Worm (Caenorhabditis elegans) whole organism, early embryonic: ENCODE data around the gene pup-2.

ENCODE experiments used
- B0310.2 ChIP-seq: sonication (generic microtip); optimal IDR thresholded peaks from 2 replicates; lab custom pipeline; 2016; ENCODE audit warnings: mild to moderate bottlenecking, missing genetic modification characterization, missing compliant biosample characterization
- F13C5.2 ChIP-seq: sonication (generic microtip); optimal IDR thresholded peaks from 2 replicates; lab custom pipeline; 2017; ENCODE audit warnings: mild to moderate bottlenecking, missing genetic modification characterization, inconsistent platforms, missing compliant biosample characterization
- aly-1 ChIP-seq: sonication (generic microtip); optimal IDR thresholded peaks from 2 replicates; lab custom pipeline; 2016; ENCODE audit warnings: missing genetic modification characterization, missing compliant biosample characterization
- ama-1 ChIP-seq: fragments of 150-350 bp; optimal IDR thresholded peaks from 2 replicates; lab custom pipeline; 2014
- ceh-13 ChIP-seq: fragments of 200-800 bp; sonication (Bioruptor generic); optimal IDR thresholded peaks from 2 replicates; lab custom pipeline; 2018; ENCODE audit warnings: mild to moderate bottlenecking, missing genetic modification characterization, missing compliant biosample characterization
- ceh-36 ChIP-seq: sonication (generic microtip); optimal IDR thresholded peaks from 2 replicates; lab custom pipeline; 2016; ENCODE audit warnings: missing genetic modification characterization, inconsistent platforms, missing compliant biosample characterization
- ets-7 ChIP-seq: sonication (generic microtip); optimal IDR thresholded peaks from 2 replicates; lab custom pipeline; 2016; ENCODE audit warnings: missing genotype, missing genetic modification characterization, missing compliant biosample characterization
- flt-1 ChIP-seq: fragments of 200-800 bp; sonication (Bioruptor generic); IDR thresholded peaks from 2 replicates; pipeline ENCODE4 v1.3.6; 2022; ENCODE audit warnings: missing genetic modification characterization, missing compliant biosample characterization
- hmbx-1 ChIP-seq: sonication (generic microtip); optimal IDR thresholded peaks from 2 replicates; lab custom pipeline; 2016; ENCODE audit warnings: mild to moderate bottlenecking, missing genetic modification characterization, missing compliant biosample characterization
- hmg-4 ChIP-seq: fragments of 200-800 bp; sonication (Bioruptor generic); optimal IDR thresholded peaks from 2 replicates; lab custom pipeline; 2018; ENCODE audit warnings: mild to moderate bottlenecking, missing genetic modification characterization, missing compliant biosample characterization
- hnd-1 ChIP-seq: sonication (generic microtip); optimal IDR thresholded peaks from 2 replicates; lab custom pipeline; 2016; ENCODE audit warnings: missing genetic modification characterization, missing compliant biosample characterization
- pes-1 ChIP-seq: fragments of 200-800 bp; sonication (Bioruptor generic); IDR thresholded peaks from 2 replicates; pipeline ENCODE4 v1.3.6; 2022; ENCODE audit warnings: missing genetic modification reagents, missing genetic modification characterization, missing compliant biosample characterization
- scrt-1 ChIP-seq: fragments of 200-800 bp; sonication (Bioruptor generic); IDR thresholded peaks from 2 replicates; pipeline ENCODE4 v1.3.6; 2022; ENCODE audit warnings: missing genetic modification characterization, missing compliant biosample characterization
- sea-1 ChIP-seq: fragments of 200-800 bp; sonication (Bioruptor generic); conservative IDR thresholded peaks from 2 replicates; pipeline ENCODE4 v1.3.6; 2022; ENCODE audit warnings: missing genetic modification characterization, missing compliant biosample characterization
- tbx-11 ChIP-seq: fragments of 200-800 bp; sonication (Bioruptor generic); IDR thresholded peaks from 2 replicates; pipeline ENCODE4 v1.3.6; 2022; ENCODE audit warnings: missing genetic modification characterization, missing compliant biosample characterization
- tbx-37 ChIP-seq: fragments of 200-800 bp; sonication (Bioruptor generic); conservative IDR thresholded peaks from 2 replicates; pipeline ENCODE4 v1.3.6; 2022; ENCODE audit warnings: missing genetic modification reagents, missing genetic modification characterization, missing compliant biosample characterization
- tra-4 ChIP-seq: sonication (generic microtip); optimal IDR thresholded peaks from 2 replicates; lab custom pipeline; 2017; ENCODE audit warnings: missing genetic modification characterization, missing compliant biosample characterization

Gene pup-2

ce11 chrIII:5185620-5186019, at the start of gene pup-2:
pup-2 (plus strand) TSS chrIII:5185920.
- TF ChIP-seq hnd-1 (tag; lab: Kevin White, UChicago) (no peak), tra-4 (tag; lab: Kevin White, UChicago) (no peak), B0310.2 (tag; lab: Kevin White, UChicago) (no peak), sea-1 (GFP tag; lab: Robert Waterston, UW) (no peak), pes-1 (no peak)

- TF ChIP-seq aly-1 (tag; lab: Kevin White, UChicago) (peak; percentile 17), pes-1 (no peak), flt-1 (GFP tag; lab: Robert Waterston, UW) (no peak), B0310.2 (tag; lab: Kevin White, UChicago) (no peak), hmg-4 (GFP tag; lab: Kevin White, UChicago) (no peak), sea-1 (GFP tag; lab: Robert Waterston, UW) (0 out of 2 replicates have a peak, but pooled peaks have one; percentile 26), scrt-1 (GFP tag; lab: Robert Waterston, UW) (0 out of 2 replicates have a peak, but pooled peaks have one; percentile 62), tbx-37 (GFP tag; lab: Robert Waterston, UW) (no peak)
Observed at ce11 chrIII:5136033-5136597, 49.6 kb upstream of the pup-2 start, which contains the start of gene tbx-2. tbx-2 (minus strand) TSS chrIII:5136296.

- TF ChIP-seq hnd-1 (tag; lab: Kevin White, UChicago) (no peak), ama-1 (lab: Kevin White, UChicago) (no peak), flt-1 (GFP tag; lab: Robert Waterston, UW) (no peak), ets-7 (tag; lab: Kevin White, UChicago) (no peak), tbx-37 (GFP tag; lab: Robert Waterston, UW) (no peak), hmg-4 (GFP tag; lab: Kevin White, UChicago) (no peak), scrt-1 (GFP tag; lab: Robert Waterston, UW) (no peak), hmbx-1 (tag; lab: Kevin White, UChicago) (no peak), aly-1 (tag; lab: Kevin White, UChicago) (no peak), tbx-11 (GFP tag; lab: Robert Waterston, UW) (no peak), tra-4 (tag; lab: Kevin White, UChicago) (no peak), ceh-13 (GFP tag; lab: Kevin White, UChicago) (no peak), pes-1 (no peak), B0310.2 (tag; lab: Kevin White, UChicago) (no peak), sea-1 (GFP tag; lab: Robert Waterston, UW) (no peak)
Observed at ce11 chrIII:5137099-5137498, 48.6 kb upstream of the pup-2 start.

ce11 chrIII:5137685-5138084, 48.0 kb upstream of the pup-2 start:
- TF ChIP-seq ceh-36 (tag; lab: Kevin White, UChicago) (no peak), hnd-1 (tag; lab: Kevin White, UChicago) (no peak), sea-1 (GFP tag; lab: Robert Waterston, UW) (no peak)

- no peak for TF ChIP-seq tbx-37 (GFP tag; lab: Robert Waterston, UW)
Observed at ce11 chrIII:5138940-5139533, 46.7 kb upstream of the pup-2 start.

- TF ChIP-seq scrt-1 (GFP tag; lab: Robert Waterston, UW) (no peak), F13C5.2 (tag; lab: Kevin White, UChicago) (no peak), hnd-1 (tag; lab: Kevin White, UChicago) (no peak), tra-4 (tag; lab: Kevin White, UChicago) (no peak), hmbx-1 (tag; lab: Kevin White, UChicago) (no peak), ceh-13 (GFP tag; lab: Kevin White, UChicago) (no peak), ets-7 (tag; lab: Kevin White, UChicago) (no peak), sea-1 (GFP tag; lab: Robert Waterston, UW) (no peak), tbx-11 (GFP tag; lab: Robert Waterston, UW) (no peak), B0310.2 (tag; lab: Kevin White, UChicago) (no peak), hmg-4 (GFP tag; lab: Kevin White, UChicago) (no peak), flt-1 (GFP tag; lab: Robert Waterston, UW) (no peak), pes-1 (no peak), ceh-36 (tag; lab: Kevin White, UChicago) (no peak)
Observed at ce11 chrIII:5139768-5140167, 46.0 kb upstream of the pup-2 start.

ce11 chrIII:5140559-5140958, 45.2 kb upstream of the pup-2 start:
- TF ChIP-seq tbx-37 (GFP tag; lab: Robert Waterston, UW) = no peak
- TF ChIP-seq ets-7 (tag; lab: Kevin White, UChicago) = no peak
- TF ChIP-seq hmbx-1 (tag; lab: Kevin White, UChicago) = no peak
- no peak for TF ChIP-seq tra-4 (tag; lab: Kevin White, UChicago)
- TF ChIP-seq tbx-11 (GFP tag; lab: Robert Waterston, UW) = no peak
- TF ChIP-seq B0310.2 (tag; lab: Kevin White, UChicago) = no peak
- TF ChIP-seq ceh-13 (GFP tag; lab: Kevin White, UChicago) = no peak
- no peak for TF ChIP-seq F13C5.2 (tag; lab: Kevin White, UChicago)
- TF ChIP-seq hnd-1 (tag; lab: Kevin White, UChicago) = no peak
- TF ChIP-seq pes-1 = no peak
- TF ChIP-seq aly-1 (tag; lab: Kevin White, UChicago) = no peak
- TF ChIP-seq sea-1 (GFP tag; lab: Robert Waterston, UW) = no peak
- no peak for TF ChIP-seq ceh-36 (tag; lab: Kevin White, UChicago)
- no peak for TF ChIP-seq ama-1 (lab: Kevin White, UChicago)
- TF ChIP-seq scrt-1 (GFP tag; lab: Robert Waterston, UW) = no peak
- TF ChIP-seq hmg-4 (GFP tag; lab: Kevin White, UChicago) = no peak
- TF ChIP-seq flt-1 (GFP tag; lab: Robert Waterston, UW) = no peak
